Worm (Caenorhabditis elegans) whole organism, young adult: ENCODE data around the gene F11A5.18.

Experiments
- B0261.1 ChIP-seq: sonication (generic microtip); optimal IDR thresholded peaks from 2 replicates; lab custom pipeline; 2016; ENCODE audit warnings: mild to moderate bottlenecking, missing genetic modification characterization, moderate library complexity, missing compliant biosample characterization
- B0336.3 ChIP-seq: fragments of 200-800 bp; sonication (Bioruptor generic); IDR thresholded peaks from 2 replicates; pipeline ENCODE4 v1.3.6; 2022; ENCODE audit warnings: missing genetic modification characterization, missing compliant biosample characterization
- F10E7.11 ChIP-seq: sonication (generic microtip); optimal IDR thresholded peaks from 2 replicates; lab custom pipeline; 2017; ENCODE audit warnings: mild to moderate bottlenecking, missing genetic modification characterization, moderate library complexity, missing compliant biosample characterization
- F23B12.7 ChIP-seq: sonication (generic microtip); optimal IDR thresholded peaks from 2 replicates; lab custom pipeline; 2017; ENCODE audit warnings: missing genetic modification characterization, mild to moderate bottlenecking, missing compliant biosample characterization, antibody characterized with exemption, moderate library complexity; ENCODE audit not compliant: insufficient read depth
- F49E8.2 ChIP-seq: sonication (generic microtip); optimal IDR thresholded peaks from 3 replicates; lab custom pipeline; 2017; ENCODE audit warnings: missing genetic modification characterization, mild to moderate bottlenecking, missing compliant biosample characterization, antibody characterized with exemption, moderate library complexity; ENCODE audit not compliant: insufficient read depth
- F52B5.7 ChIP-seq: sonication (generic microtip); optimal IDR thresholded peaks from 2 replicates; lab custom pipeline; 2016; ENCODE audit warnings: mild to moderate bottlenecking, missing genetic modification characterization, missing compliant biosample characterization
- Y56A3A.18 ChIP-seq: fragments of 200-800 bp; sonication (Bioruptor generic); IDR thresholded peaks from 2 replicates; pipeline ENCODE4 v1.3.6; 2022; ENCODE audit warnings: missing genetic modification reagents, missing genetic modification characterization, missing compliant biosample characterization
- aptf-2 ChIP-seq: fragments of 200-800 bp; sonication (Bioruptor generic); conservative IDR thresholded peaks from 2 replicates; pipeline ENCODE4 v1.3.6; 2022; ENCODE audit warnings: missing genetic modification reagents, missing genetic modification characterization, missing compliant biosample characterization
- atf-7 ChIP-seq: sonication (generic microtip); optimal IDR thresholded peaks from 2 replicates; lab custom pipeline; 2017; ENCODE audit warnings: mild to moderate bottlenecking, missing genetic modification characterization, missing compliant biosample characterization
- attf-3 ChIP-seq: fragments of 200-800 bp; sonication (Bioruptor generic); conservative IDR thresholded peaks from 2 replicates; pipeline ENCODE4 v1.3.6; 2022; ENCODE audit warnings: missing genetic modification reagents, missing genetic modification characterization, missing compliant biosample characterization
- attf-6 ChIP-seq: fragments of 200-800 bp; sonication (Bioruptor generic); IDR thresholded peaks from 2 replicates; pipeline ENCODE4 v1.3.6; 2022; ENCODE audit warnings: missing genetic modification reagents, missing genetic modification characterization, missing compliant biosample characterization
- ccch-3 ChIP-seq: fragments of 200-800 bp; sonication (Bioruptor generic); optimal IDR thresholded peaks from 2 replicates; lab custom pipeline; 2018; ENCODE audit warnings: mild to moderate bottlenecking, missing genetic modification characterization, missing compliant biosample characterization
- cebp-1 ChIP-seq, 2 experiments: fragments of 200-800 bp in 1 of 2; sonication (Bioruptor generic) in 1 of 2; sonication (generic microtip) in 1 of 2; IDR thresholded peaks in 1 of 2; optimal IDR thresholded peaks in 1 of 2; 2 replicates each; pipeline versions ENCODE4 v1.3.6 to Lab custom; 2017 to 2022; ENCODE audit warnings: missing compliant biosample characterization in 2 of 2, missing genetic modification characterization in 2 of 2, mild to moderate bottlenecking in 1 of 2, missing genetic modification reagents in 1 of 2, moderate library complexity in 1 of 2
- cebp-2 ChIP-seq: fragments of 200-800 bp; sonication (Bioruptor generic); IDR thresholded peaks from 2 replicates; pipeline ENCODE4 v1.3.6; 2022; ENCODE audit warnings: missing genetic modification characterization, missing compliant biosample characterization
- ceh-100 ChIP-seq: fragments of 200-800 bp; sonication (Bioruptor generic); IDR thresholded peaks from 2 replicates; pipeline ENCODE4 v1.3.6; 2022; ENCODE audit warnings: missing genetic modification reagents, missing genetic modification characterization, missing compliant biosample characterization
- ceh-40 ChIP-seq: fragments of 200-800 bp; sonication (Bioruptor generic); IDR thresholded peaks from 2 replicates; pipeline ENCODE4 v1.3.6; 2022; ENCODE audit warnings: missing genetic modification characterization, missing compliant biosample characterization
- ceh-58 ChIP-seq: fragments of 200-800 bp; sonication (Bioruptor generic); IDR thresholded peaks from 2 replicates; pipeline ENCODE4 v1.3.6; 2022; ENCODE audit warnings: missing genetic modification characterization, missing compliant biosample characterization
- dox-1 ChIP-seq: fragments of 200-800 bp; sonication (Bioruptor generic); IDR thresholded peaks from 2 replicates; pipeline ENCODE4 v1.3.6; 2022; ENCODE audit warnings: missing genetic modification reagents, missing genetic modification characterization, missing compliant biosample characterization
- dpff-1 ChIP-seq: sonication (generic microtip); optimal IDR thresholded peaks from 2 replicates; lab custom pipeline; 2017; ENCODE audit warnings: mild to moderate bottlenecking, missing genetic modification characterization, missing compliant biosample characterization
- efl-1 ChIP-seq: fragments of 150-350 bp; optimal IDR thresholded peaks from 2 replicates; lab custom pipeline; 2014; ENCODE audit warnings: missing biosample characterization, missing genetic modification reagents, missing genetic modification characterization
- egl-44 ChIP-seq: fragments of 200-800 bp; sonication (Bioruptor generic); IDR thresholded peaks from 2 replicates; pipeline ENCODE4 v1.3.6; 2022; ENCODE audit warnings: missing genetic modification reagents, missing genetic modification characterization, missing compliant biosample characterization
- ekl-4 ChIP-seq: fragments of 200-800 bp; sonication (Bioruptor generic); IDR thresholded peaks from 2 replicates; pipeline ENCODE4 v1.3.6; 2022; ENCODE audit warnings: missing genetic modification reagents, missing genetic modification characterization, missing compliant biosample characterization
- hmg-20 ChIP-seq: fragments of 200-800 bp; sonication (Bioruptor generic); IDR thresholded peaks from 2 replicates; pipeline ENCODE4 v1.3.6; 2022; ENCODE audit warnings: missing genetic modification reagents, missing genetic modification characterization, missing compliant biosample characterization
- let-607 ChIP-seq, 2 experiments: fragments of 200-800 bp in 1 of 2; sonication (Bioruptor generic) in 1 of 2; sonication (generic microtip) in 1 of 2; optimal IDR thresholded peaks; 2 replicates each; lab custom pipeline; 2016 to 2018; ENCODE audit warnings: mild to moderate bottlenecking in 2 of 2, missing compliant biosample characterization in 2 of 2, missing genetic modification characterization in 2 of 2, moderate library complexity in 2 of 2, missing genotype in 1 of 2
- lin-35 ChIP-seq, 3 experiments: fragments of 150-350 bp in 2 of 3; sonication (generic microtip) in 1 of 3; optimal IDR thresholded peaks; 2 replicates each; lab custom pipeline; 2014 to 2018; ENCODE audit warnings: missing biosample characterization in 3 of 3, missing genetic modification characterization in 3 of 3, missing genetic modification reagents in 3 of 3
- lir-1 ChIP-seq: fragments of 200-800 bp; sonication (Bioruptor generic); conservative IDR thresholded peaks from 2 replicates; pipeline ENCODE4 v1.3.6; 2022; ENCODE audit warnings: missing genetic modification reagents, missing genetic modification characterization, missing compliant biosample characterization
- lsl-1 ChIP-seq: fragments of 200-800 bp; sonication (Bioruptor generic); optimal IDR thresholded peaks from 2 replicates; lab custom pipeline; 2018; ENCODE audit warnings: mild to moderate bottlenecking, missing genetic modification characterization, moderate library complexity, missing compliant biosample characterization
- lsy-27 ChIP-seq: sonication (generic microtip); optimal IDR thresholded peaks from 2 replicates; lab custom pipeline; 2017; ENCODE audit warnings: missing genetic modification characterization, mild to moderate bottlenecking, missing compliant biosample characterization, antibody characterized with exemption, missing genotype, borderline replicate concordance; ENCODE audit not compliant: insufficient read depth
- madf-3 ChIP-seq: fragments of 200-800 bp; sonication (Bioruptor generic); IDR thresholded peaks from 2 replicates; pipeline ENCODE4 v1.3.6; 2022; ENCODE audit warnings: missing genetic modification reagents, missing genetic modification characterization, missing compliant biosample characterization
- madf-6 ChIP-seq: fragments of 200-800 bp; sonication (Bioruptor generic); IDR thresholded peaks from 2 replicates; pipeline ENCODE4 v1.3.6; 2022; ENCODE audit warnings: missing genetic modification reagents, missing genetic modification characterization, missing compliant biosample characterization
- mcd-1 ChIP-seq: fragments of 200-800 bp; sonication (Bioruptor generic); IDR thresholded peaks from 2 replicates; pipeline ENCODE4 v1.3.6; 2022; ENCODE audit warnings: missing genetic modification reagents, missing genetic modification characterization, missing compliant biosample characterization
- mel-28 ChIP-seq: sonication (generic microtip); optimal IDR thresholded peaks from 2 replicates; lab custom pipeline; 2016; ENCODE audit warnings: borderline replicate concordance, mild to moderate bottlenecking, missing genetic modification characterization, missing compliant biosample characterization
- nhr-179 ChIP-seq: sonication (generic microtip); optimal IDR thresholded peaks from 2 replicates; lab custom pipeline; 2016; ENCODE audit warnings: mild to moderate bottlenecking, missing genetic modification characterization, missing compliant biosample characterization
- pbrm-1 ChIP-seq: fragments of 200-800 bp; sonication (Bioruptor generic); IDR thresholded peaks from 2 replicates; pipeline ENCODE4 v1.3.6; 2022; ENCODE audit warnings: missing genetic modification reagents, missing genetic modification characterization, missing compliant biosample characterization
- pha-4 ChIP-seq: fragments of 150-350 bp; sonication (generic microtip); optimal IDR thresholded peaks from 2 replicates; lab custom pipeline; 2014; ENCODE audit warnings: missing biosample characterization, missing genetic modification reagents, missing genetic modification characterization
- rpc-1 ChIP-seq, 2 experiments: fragments of 150-350 bp in 1 of 2; sonication (generic microtip) in 1 of 2; optimal IDR thresholded peaks; 2 replicates each; lab custom pipeline; 2014 to 2018; ENCODE audit warnings: missing biosample characterization in 1 of 2, missing genetic modification characterization in 1 of 2, missing genetic modification reagents in 1 of 2, missing genotype in 1 of 2
- snpc-1.1 ChIP-seq: sonication (generic microtip); optimal IDR thresholded peaks from 2 replicates; lab custom pipeline; 2017; ENCODE audit warnings: missing genetic modification characterization, mild to moderate bottlenecking, missing compliant biosample characterization, antibody characterized with exemption, moderate library complexity, missing genotype, missing genetic modification reagents; ENCODE audit not compliant: insufficient read depth
- snpc-3.4 ChIP-seq: sonication (generic microtip); optimal IDR thresholded peaks from 2 replicates; lab custom pipeline; 2017; ENCODE audit warnings: missing genetic modification characterization, mild to moderate bottlenecking, missing compliant biosample characterization, antibody characterized with exemption, moderate library complexity, missing genotype, missing genetic modification reagents
- snpc-4 ChIP-seq, 5 experiments: fragments of 150-350 bp in 1 of 5; sonication (generic microtip) in 4 of 5; optimal IDR thresholded peaks; 2 replicates each; lab custom pipeline; 2014 to 2018; ENCODE audit warnings: missing genetic modification characterization in 5 of 5, missing biosample characterization in 3 of 5, antibody characterized with exemption in 2 of 5, mild to moderate bottlenecking in 2 of 5, missing compliant biosample characterization in 2 of 5, missing genotype in 2 of 5, moderate library complexity in 2 of 5, missing genetic modification reagents in 1 of 5
- tbp1 ChIP-seq: fragments of 200-800 bp; sonication (Bioruptor generic); optimal IDR thresholded peaks from 2 replicates; lab custom pipeline; 2018; ENCODE audit warnings: mild to moderate bottlenecking, missing genetic modification characterization, missing compliant biosample characterization
- unc-130 ChIP-seq: sonication (generic microtip); optimal IDR thresholded peaks from 2 replicates; lab custom pipeline; 2016; ENCODE audit warnings: missing genetic modification reagents, missing genetic modification characterization, missing compliant biosample characterization
- ztf-18 ChIP-seq: sonication (generic microtip); optimal IDR thresholded peaks from 2 replicates; lab custom pipeline; 2016; ENCODE audit warnings: missing genotype, mild to moderate bottlenecking, missing genetic modification characterization, missing compliant biosample characterization
- ztf-22 ChIP-seq: fragments of 200-800 bp; sonication (Bioruptor generic); optimal IDR thresholded peaks from 2 replicates; lab custom pipeline; 2018; ENCODE audit warnings: mild to moderate bottlenecking, missing genetic modification characterization, moderate library complexity, missing compliant biosample characterization
- ztf-28 ChIP-seq: fragments of 200-800 bp; sonication (Bioruptor generic); IDR thresholded peaks from 2 replicates; pipeline ENCODE4 v1.3.6; 2022; ENCODE audit warnings: missing genetic modification reagents, missing genetic modification characterization, missing compliant biosample characterization

Gene F11A5.18

DNA sequence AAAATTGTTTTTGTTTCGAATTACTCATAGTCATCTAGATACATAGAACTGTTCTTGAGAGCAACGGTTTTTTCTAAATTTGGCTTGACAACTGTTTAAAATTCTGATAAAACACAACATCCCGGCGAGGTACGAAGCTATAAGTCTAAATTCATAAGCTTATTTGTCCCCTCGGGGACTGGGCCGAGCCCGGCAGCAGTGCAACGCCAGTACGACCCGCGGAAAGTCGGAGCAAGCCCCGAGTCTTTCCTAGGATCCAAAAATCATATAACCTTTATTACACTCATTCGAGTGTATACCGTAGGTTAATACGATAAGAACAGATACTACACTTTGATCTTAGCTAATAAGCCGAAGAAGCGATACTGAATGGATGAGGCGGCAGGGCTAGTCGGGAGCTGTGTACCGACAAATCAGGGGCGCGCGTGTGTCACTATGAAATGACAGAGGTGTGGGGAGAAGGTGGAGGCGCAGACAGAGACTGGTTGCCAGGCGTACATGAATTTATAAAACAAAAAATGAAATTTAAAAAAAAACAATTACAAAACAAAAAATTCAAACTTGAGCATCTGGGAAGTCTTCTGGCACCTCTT is 22.9 kb downstream of the F11A5.18 start:
- no peak for TF ChIP-seq nhr-179 (tag; lab: Kevin White, UChicago)
- TF ChIP-seq B0261.1 (tag; lab: Kevin White, UChicago), result peak; percentile 21
- peak; percentile 73 for TF ChIP-seq madf-6 (GFP tag; lab: Robert Waterston, UW)
- 0 out of 2 replicates have a peak, but pooled peaks have one; percentile 50 for TF ChIP-seq ceh-58 (GFP tag; lab: Robert Waterston, UW)
- no peak for TF ChIP-seq attf-3 (GFP tag; lab: Robert Waterston, UW)
- no peak for TF ChIP-seq mel-28 (tag; lab: Kevin White, UChicago)
- peak; percentile 89 for TF ChIP-seq snpc-4 (GFP tag; optimal IDR thresholded peaks at IDR 0.05; lab: Kevin White, UChicago)
- TF ChIP-seq snpc-4 (tag; optimal IDR thresholded peaks at IDR 0.05; lab: Kevin White, UChicago), result peak; percentile 82 to 97 (median 92)
- TF ChIP-seq attf-6 (GFP tag; lab: Robert Waterston, UW), result peak; percentile 96
- TF ChIP-seq snpc-3.4 (tag; lab: Kevin White, UChicago), result peak; percentile 74
- TF ChIP-seq atf-7 (tag; lab: Kevin White, UChicago), result no peak
- peak; percentile 86 for TF ChIP-seq pbrm-1 (GFP tag; lab: Robert Waterston, UW)
- TF ChIP-seq dox-1 (GFP tag; lab: Robert Waterston, UW), result peak; percentile 77
- 0 out of 2 replicates have a peak, but pooled peaks have one; percentile 52 for TF ChIP-seq egl-44 (GFP tag; lab: Robert Waterston, UW)
- peak; percentile 92 for TF ChIP-seq snpc-1.1 (tag; lab: Kevin White, UChicago)
- no peak for TF ChIP-seq cebp-2 (GFP tag; lab: Robert Waterston, UW)
- TF ChIP-seq Y56A3A.18 (GFP tag; lab: Robert Waterston, UW), result 0 out of 2 replicates have a peak, but pooled peaks have one; percentile 40
- TF ChIP-seq F10E7.11 (tag; lab: Kevin White, UChicago), result no peak
- peak; percentile 27 for TF ChIP-seq ztf-18 (tag; lab: Kevin White, UChicago)
- TF ChIP-seq cebp-1 (GFP tag; IDR thresholded peaks at IDR 0.05; lab: Robert Waterston, UW), result no peak
- no peak for TF ChIP-seq cebp-1 (tag; optimal IDR thresholded peaks at IDR 0.05; lab: Kevin White, UChicago)
- TF ChIP-seq F52B5.7 (tag; lab: Kevin White, UChicago), result no peak
- TF ChIP-seq lin-35 (GFP tag; optimal IDR thresholded peaks at IDR 0.05; lab: Kevin White, UChicago), result no peak
- TF ChIP-seq aptf-2 (GFP tag; lab: Robert Waterston, UW), result 0 out of 2 replicates have a peak, but pooled peaks have one; percentile 29
- TF ChIP-seq dpff-1 (tag; lab: Kevin White, UChicago), result no peak
- no peak for TF ChIP-seq pha-4
- TF ChIP-seq F23B12.7 (tag; lab: Kevin White, UChicago), result peak; percentile 52
- peak; percentile 64 for TF ChIP-seq lsl-1 (GFP tag; lab: Kevin White, UChicago)
- TF ChIP-seq ekl-4 (GFP tag; lab: Robert Waterston, UW), result peak; percentile 65
- no peak for TF ChIP-seq lir-1
- TF ChIP-seq F49E8.2 (tag; lab: Kevin White, UChicago), result peak; percentile 62
- no peak for TF ChIP-seq ceh-40 (GFP tag; lab: Robert Waterston, UW)
- TF ChIP-seq lsy-27, result peak; percentile 21
- no peak for TF ChIP-seq madf-3 (GFP tag; lab: Robert Waterston, UW)
- TF ChIP-seq ztf-28 (GFP tag; lab: Robert Waterston, UW), result no peak
- TF ChIP-seq tbp1 (GFP tag; lab: Kevin White, UChicago), result peak; percentile 70
- no peak for TF ChIP-seq rpc-1 (optimal IDR thresholded peaks at IDR 0.05; lab: Kevin White, UChicago)
- peak; percentile 3 for TF ChIP-seq rpc-1 (tag; optimal IDR thresholded peaks at IDR 0.05; lab: Kevin White, UChicago)
- TF ChIP-seq mcd-1 (GFP tag; lab: Robert Waterston, UW), result peak; percentile 32
- TF ChIP-seq ztf-22 (GFP tag; lab: Kevin White, UChicago), result no peak
- peak; percentile 65 for TF ChIP-seq B0336.3 (GFP tag; lab: Robert Waterston, UW)
- TF ChIP-seq ccch-3 (GFP tag; lab: Kevin White, UChicago), result no peak
- no peak for TF ChIP-seq efl-1 (GFP tag; lab: Kevin White, UChicago)
- TF ChIP-seq let-607 (tag; optimal IDR thresholded peaks at IDR 0.05; lab: Kevin White, UChicago), result no peak
- TF ChIP-seq ceh-100 (GFP tag; lab: Robert Waterston, UW), result peak; percentile 40; the same call in 1 of the 2 replicates
- peak; percentile 13 for TF ChIP-seq unc-130
- no peak for TF ChIP-seq hmg-20 (GFP tag; lab: Robert Waterston, UW)
